Worm (Caenorhabditis elegans) whole organism, L4 larva: ENCODE results near the gene T20B12.4.

Source experiments
- D1046.2 ChIP-seq: fragments of 200-800 bp; sonication (Bioruptor generic); IDR thresholded peaks from 2 replicates; pipeline ENCODE4 v1.3.6; 2022; ENCODE audit warnings: missing genetic modification characterization, missing compliant biosample characterization
- F10B5.3 ChIP-seq: sonication (generic microtip); optimal IDR thresholded peaks from 2 replicates; lab custom pipeline; 2016; ENCODE audit warnings: mild to moderate bottlenecking, missing genetic modification characterization, missing compliant biosample characterization
- R02D3.7 ChIP-seq: fragments of 150-350 bp; sonication (generic microtip); optimal IDR thresholded peaks from 3 replicates; lab custom pipeline; 2014; ENCODE audit warnings: missing biosample characterization, missing genetic modification characterization
- Y105C5A.15 ChIP-seq: fragments of 200-800 bp; sonication (Bioruptor generic); IDR thresholded peaks from 2 replicates; pipeline ENCODE4 v1.3.6; 2022; ENCODE audit warnings: missing genetic modification characterization, missing compliant biosample characterization
- Y5F2A.4 ChIP-seq: fragments of 200-800 bp; sonication (Bioruptor generic); optimal IDR thresholded peaks from 2 replicates; lab custom pipeline; 2018; ENCODE audit warnings: mild to moderate bottlenecking, missing genetic modification characterization, missing compliant biosample characterization
- ZK546.5 ChIP-seq, 2 experiments: sonication (generic microtip); optimal IDR thresholded peaks; 2 replicates each; lab custom pipeline; 2017; ENCODE audit warnings: missing biosample characterization in 2 of 2, missing genetic modification characterization in 2 of 2
- arid-1 ChIP-seq: fragments of 200-800 bp; sonication (Bioruptor generic); conservative IDR thresholded peaks from 2 replicates; pipeline ENCODE4 v1.3.6; 2022; ENCODE audit warnings: missing genetic modification reagents, missing genetic modification characterization, missing compliant biosample characterization
- attf-4 ChIP-seq: sonication (generic microtip); optimal IDR thresholded peaks from 3 replicates; lab custom pipeline; 2017; ENCODE audit warnings: missing biosample characterization, missing genetic modification characterization
- ceh-28 ChIP-seq: fragments of 150-350 bp; optimal IDR thresholded peaks from 2 replicates; lab custom pipeline; 2014; ENCODE audit warnings: missing biosample characterization, missing genetic modification reagents, missing genetic modification characterization
- ceh-32 ChIP-seq: sonication (generic microtip); optimal IDR thresholded peaks from 2 replicates; lab custom pipeline; 2016; ENCODE audit warnings: mild to moderate bottlenecking, missing genetic modification characterization, missing compliant biosample characterization; ENCODE audit not compliant: poor library complexity
- cey-2 ChIP-seq: sonication (generic microtip); optimal IDR thresholded peaks from 3 replicates; lab custom pipeline; 2017; ENCODE audit warnings: missing genetic modification characterization, mild to moderate bottlenecking, missing compliant biosample characterization, antibody characterized with exemption, borderline replicate concordance; ENCODE audit not compliant: insufficient read depth
- dmd-8 ChIP-seq: fragments of 200-800 bp; sonication (Bioruptor generic); IDR thresholded peaks from 2 replicates; pipeline ENCODE4 v1.3.6; 2022; ENCODE audit warnings: missing genetic modification characterization, missing compliant biosample characterization
- dmd-9 ChIP-seq: fragments of 200-800 bp; sonication (Bioruptor generic); IDR thresholded peaks from 2 replicates; pipeline ENCODE4 v1.3.6; 2022; ENCODE audit warnings: missing genetic modification reagents, missing genetic modification characterization, missing compliant biosample characterization
- dpl-1 ChIP-seq: fragments of 150-350 bp; optimal IDR thresholded peaks from 2 replicates; lab custom pipeline; 2014; ENCODE audit warnings: missing biosample characterization, missing genetic modification reagents, missing genetic modification characterization
- duxl-1 ChIP-seq: sonication (generic microtip); optimal IDR thresholded peaks from 2 replicates; lab custom pipeline; 2016; ENCODE audit warnings: mild to moderate bottlenecking, missing genetic modification characterization, moderate library complexity, missing compliant biosample characterization; ENCODE audit not compliant: poor library complexity
- egl-27 ChIP-seq: sonication (generic microtip); optimal IDR thresholded peaks from 3 replicates; lab custom pipeline; 2017; ENCODE audit warnings: missing biosample characterization, missing genetic modification reagents, missing genetic modification characterization
- egl-43 ChIP-seq: fragments of 200-800 bp; sonication (Bioruptor generic); IDR thresholded peaks from 2 replicates; pipeline ENCODE4 v1.3.6; 2022; ENCODE audit warnings: missing genetic modification reagents, missing genetic modification characterization, missing compliant biosample characterization
- fkh-10 ChIP-seq: fragments of 150-350 bp; optimal IDR thresholded peaks from 2 replicates; lab custom pipeline; 2014; ENCODE audit warnings: missing biosample characterization, missing genetic modification reagents, missing genetic modification characterization
- fos-1 ChIP-seq: fragments of 150-350 bp; optimal IDR thresholded peaks from 2 replicates; lab custom pipeline; 2014; ENCODE audit warnings: missing biosample characterization, missing genetic modification characterization
- gei-8 ChIP-seq: fragments of 200-800 bp; sonication (Bioruptor generic); optimal IDR thresholded peaks from 2 replicates; lab custom pipeline; 2018; ENCODE audit warnings: mild to moderate bottlenecking, missing genetic modification characterization, missing compliant biosample characterization
- hlh-11 ChIP-seq: fragments of 200-800 bp; sonication (Bioruptor generic); optimal IDR thresholded peaks from 2 replicates; lab custom pipeline; 2018; ENCODE audit warnings: mild to moderate bottlenecking, missing genetic modification characterization, missing compliant biosample characterization
- jun-1 ChIP-seq: fragments of 150-350 bp; optimal IDR thresholded peaks from 2 replicates; lab custom pipeline; 2014; ENCODE audit warnings: missing biosample characterization, missing genetic modification reagents, missing genetic modification characterization
- lin-29 ChIP-seq: fragments of 200-800 bp; sonication (Bioruptor generic); IDR thresholded peaks from 2 replicates; pipeline ENCODE4 v1.3.6; 2022; ENCODE audit warnings: missing genetic modification reagents, missing genetic modification characterization, missing compliant biosample characterization
- lir-3 ChIP-seq: sonication (generic microtip); optimal IDR thresholded peaks from 2 replicates; lab custom pipeline; 2016; ENCODE audit warnings: mild to moderate bottlenecking, missing genetic modification characterization, missing compliant biosample characterization
- lsy-2 ChIP-seq, 2 experiments: fragments of 150-350 bp in 1 of 2; sonication (generic microtip) in 1 of 2; optimal IDR thresholded peaks; 2 replicates each; lab custom pipeline; 2014 to 2017; ENCODE audit warnings: missing biosample characterization in 2 of 2, missing genetic modification characterization in 2 of 2
- madf-9 ChIP-seq: fragments of 200-800 bp; sonication (Bioruptor generic); conservative IDR thresholded peaks from 2 replicates; pipeline ENCODE4 v1.3.6; 2022; ENCODE audit warnings: missing genetic modification reagents, missing genetic modification characterization, missing compliant biosample characterization
- mdl-1 ChIP-seq, 2 experiments: fragments of 150-350 bp in 1 of 2; sonication (generic microtip) in 1 of 2; optimal IDR thresholded peaks; 2 replicates each; lab custom pipeline; 2014 to 2017; ENCODE audit warnings: missing biosample characterization in 2 of 2, missing genetic modification characterization in 2 of 2
- mdt-29 ChIP-seq: fragments of 200-800 bp; sonication (Bioruptor generic); IDR thresholded peaks from 2 replicates; pipeline ENCODE4 v1.3.6; 2022; ENCODE audit warnings: missing genetic modification reagents, missing genetic modification characterization, missing compliant biosample characterization
- mep-1 ChIP-seq: fragments of 150-350 bp; sonication (generic microtip); optimal IDR thresholded peaks from 3 replicates; lab custom pipeline; 2014; ENCODE audit warnings: missing biosample characterization, missing genetic modification characterization
- mes-2 ChIP-seq: sonication (generic microtip); optimal IDR thresholded peaks from 2 replicates; lab custom pipeline; 2016; ENCODE audit warnings: missing genotype, mild to moderate bottlenecking, missing genetic modification characterization, missing compliant biosample characterization; ENCODE audit not compliant: poor library complexity, severe bottlenecking
- mxl-2 ChIP-seq: fragments of 200-800 bp; sonication (Bioruptor generic); conservative IDR thresholded peaks from 2 replicates; pipeline ENCODE4 v1.3.6; 2022; ENCODE audit warnings: missing genetic modification reagents, missing genetic modification characterization, missing compliant biosample characterization
- nhr-102 ChIP-seq: sonication (generic microtip); optimal IDR thresholded peaks from 2 replicates; lab custom pipeline; 2016; ENCODE audit warnings: mild to moderate bottlenecking, missing genetic modification characterization, moderate library complexity, missing compliant biosample characterization
- nhr-237 ChIP-seq: sonication (generic microtip); optimal IDR thresholded peaks from 2 replicates; lab custom pipeline; 2017; ENCODE audit warnings: missing biosample characterization, missing genetic modification characterization
- nhr-28 ChIP-seq: fragments of 150-350 bp; optimal IDR thresholded peaks from 2 replicates; lab custom pipeline; 2014; ENCODE audit warnings: missing biosample characterization, missing genetic modification characterization
- nhr-42 ChIP-seq: fragments of 200-800 bp; sonication (Bioruptor generic); IDR thresholded peaks from 2 replicates; pipeline ENCODE4 v1.3.6; 2022; ENCODE audit warnings: missing genetic modification characterization, missing compliant biosample characterization
- nhr-48 ChIP-seq: sonication (generic microtip); optimal IDR thresholded peaks from 2 replicates; lab custom pipeline; 2016; ENCODE audit warnings: mild to moderate bottlenecking, missing genetic modification characterization, missing compliant biosample characterization
- nhr-77 ChIP-seq: fragments of 150-350 bp; optimal IDR thresholded peaks from 2 replicates; lab custom pipeline; 2014; ENCODE audit warnings: missing biosample characterization, missing genetic modification characterization
- php-3 ChIP-seq: fragments of 200-800 bp; sonication (Bioruptor generic); IDR thresholded peaks from 2 replicates; pipeline ENCODE4 v1.3.6; 2022; ENCODE audit warnings: missing genetic modification reagents, missing genetic modification characterization, missing compliant biosample characterization
- pqm-1 ChIP-seq: sonication (generic microtip); optimal IDR thresholded peaks from 2 replicates; lab custom pipeline; 2017; ENCODE audit warnings: missing biosample characterization, missing genetic modification characterization
- saeg-2 ChIP-seq: fragments of 200-800 bp; sonication (Bioruptor generic); IDR thresholded peaks from 2 replicates; pipeline ENCODE4 v1.3.6; 2022; ENCODE audit warnings: missing genetic modification reagents, missing genetic modification characterization, missing compliant biosample characterization
- set-16 ChIP-seq: fragments of 200-800 bp; sonication (Bioruptor generic); IDR thresholded peaks from 2 replicates; pipeline ENCODE4 v1.3.6; 2022; ENCODE audit warnings: missing genetic modification reagents, missing genetic modification characterization, missing compliant biosample characterization
- skn-1 ChIP-seq: fragments of 150-350 bp; optimal IDR thresholded peaks from 2 replicates; lab custom pipeline; 2014; ENCODE audit warnings: missing biosample characterization, missing genetic modification characterization
- snpc-1.2 ChIP-seq: fragments of 200-800 bp; sonication (Bioruptor generic); IDR thresholded peaks from 2 replicates; pipeline ENCODE4 v1.3.6; 2022; ENCODE audit warnings: missing genetic modification reagents, missing genetic modification characterization, missing compliant biosample characterization
- spr-1 ChIP-seq: sonication (generic microtip); optimal IDR thresholded peaks from 2 replicates; lab custom pipeline; 2016; ENCODE audit warnings: mild to moderate bottlenecking, missing genetic modification characterization, missing compliant biosample characterization
- spr-3 ChIP-seq: fragments of 200-800 bp; sonication (Bioruptor generic); optimal IDR thresholded peaks from 2 replicates; lab custom pipeline; 2018; ENCODE audit warnings: mild to moderate bottlenecking, missing genetic modification characterization, missing compliant biosample characterization
- unc-130 ChIP-seq: sonication (generic microtip); optimal IDR thresholded peaks from 2 replicates; lab custom pipeline; 2016; ENCODE audit warnings: missing genetic modification reagents, missing genetic modification characterization, missing compliant biosample characterization
- unc-39 ChIP-seq: sonication (generic microtip); optimal IDR thresholded peaks from 2 replicates; lab custom pipeline; 2017; ENCODE audit warnings: missing biosample characterization, missing genetic modification characterization
- zag-1 ChIP-seq: fragments of 150-350 bp; optimal IDR thresholded peaks from 2 replicates; lab custom pipeline; 2014; ENCODE audit warnings: missing biosample characterization, missing genetic modification characterization
- zfp-3 ChIP-seq: fragments of 200-800 bp; sonication (Bioruptor generic); conservative IDR thresholded peaks from 2 replicates; pipeline ENCODE4 v1.3.6; 2022; ENCODE audit warnings: missing genetic modification reagents, missing genetic modification characterization, missing compliant biosample characterization
- zip-2 ChIP-seq: fragments of 150-350 bp; optimal IDR thresholded peaks from 2 replicates; lab custom pipeline; 2014; ENCODE audit warnings: missing biosample characterization, missing genetic modification characterization
- ztf-7 ChIP-seq: fragments of 150-350 bp; optimal IDR thresholded peaks from 2 replicates; lab custom pipeline; 2014; ENCODE audit warnings: missing biosample characterization, missing genetic modification characterization

The T20B12.4 gene

DNA sequence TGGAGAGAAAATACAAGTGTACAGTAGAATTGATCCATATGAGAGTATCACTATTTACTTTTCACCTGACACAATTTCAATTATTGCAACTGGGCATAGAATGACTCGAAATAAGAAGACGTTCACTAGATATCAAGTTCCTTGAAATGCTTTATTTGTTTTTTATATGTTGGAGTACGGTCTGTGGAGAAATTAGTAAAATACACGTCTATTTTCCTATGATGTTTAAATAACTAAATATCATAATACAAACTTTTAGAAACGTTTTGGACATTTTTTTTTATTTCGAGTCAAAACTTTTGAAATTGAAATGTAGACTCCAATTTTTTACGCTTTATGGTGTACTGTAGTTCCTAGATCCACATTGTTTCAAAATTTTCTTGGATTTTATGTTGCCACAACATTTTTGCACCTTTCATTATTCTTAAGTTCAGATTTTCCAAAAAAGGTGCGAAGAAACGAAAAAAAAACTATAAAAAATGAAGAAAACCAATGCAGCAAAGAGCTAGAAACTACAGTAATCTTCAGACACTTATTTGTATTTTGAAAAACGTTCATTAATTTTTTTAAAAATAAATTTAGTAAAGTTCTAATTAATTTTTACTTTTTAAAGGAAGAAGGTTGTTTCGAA is 2.0 kb downstream of the T20B12.4 start (continued):
- no peak for TF ChIP-seq jun-1 (tag; lab: Kevin White, UChicago)
- no peak for TF ChIP-seq ceh-28
- TF ChIP-seq D1046.2: peak; percentile 85
- no peak for TF ChIP-seq cey-2
- TF ChIP-seq dpl-1 (GFP tag; lab: Kevin White, UChicago): no peak
- no peak for TF ChIP-seq fos-1 (tag; lab: Kevin White, UChicago)
- TF ChIP-seq set-16: no peak
- no peak for TF ChIP-seq madf-9 (GFP tag; lab: Robert Waterston, UW)
- TF ChIP-seq egl-43 (GFP tag; lab: Robert Waterston, UW): no peak
- TF ChIP-seq nhr-42: no peak
- TF ChIP-seq hlh-11 (tag; lab: Kevin White, UChicago): no peak
- TF ChIP-seq saeg-2 (GFP tag; lab: Robert Waterston, UW): no peak
- peak; percentile 34 for TF ChIP-seq gei-8 (GFP tag; lab: Kevin White, UChicago)
- no peak for TF ChIP-seq mdl-1 (tag; optimal IDR thresholded peaks at IDR 0.05; lab: Kevin White, UChicago)
- TF ChIP-seq skn-1 (tag; lab: Kevin White, UChicago): no peak
- no peak for TF ChIP-seq dmd-9 (GFP tag; lab: Robert Waterston, UW)
- TF ChIP-seq arid-1 (GFP tag; lab: Robert Waterston, UW): no peak
- TF ChIP-seq spr-3 (GFP tag; lab: Kevin White, UChicago): no peak
- TF ChIP-seq nhr-48 (tag; lab: Kevin White, UChicago): peak; percentile 38
- no peak for TF ChIP-seq R02D3.7 (tag; lab: Kevin White, UChicago)
- TF ChIP-seq lin-29: no peak
- no peak for TF ChIP-seq fkh-10 (GFP tag; lab: Kevin White, UChicago)
- TF ChIP-seq zag-1 (tag; lab: Kevin White, UChicago): no peak
- no peak for TF ChIP-seq nhr-77
- TF ChIP-seq nhr-102 (tag; lab: Kevin White, UChicago): peak; percentile 68
- no peak for TF ChIP-seq nhr-28
- no peak for TF ChIP-seq F10B5.3
- no peak for TF ChIP-seq pqm-1
- no peak for TF ChIP-seq lir-3 (tag; lab: Kevin White, UChicago)
- TF ChIP-seq mes-2 (tag; lab: Kevin White, UChicago): no peak
- peak; percentile 90 for TF ChIP-seq mep-1 (tag; lab: Kevin White, UChicago)
- peak; percentile 40; the same call in 1 of the 2 replicates for TF ChIP-seq snpc-1.2 (GFP tag; lab: Robert Waterston, UW)
- no peak for TF ChIP-seq ztf-7
- no peak for TF ChIP-seq dmd-8 (GFP tag; lab: Robert Waterston, UW)
- no peak for TF ChIP-seq egl-27 (tag; lab: Kevin White, UChicago)
- peak; percentile 70; the same call in 1 of the 2 replicates for TF ChIP-seq zfp-3 (GFP tag; lab: Robert Waterston, UW)
- TF ChIP-seq attf-4 (tag; lab: Kevin White, UChicago): no peak
- TF ChIP-seq duxl-1 (tag; lab: Kevin White, UChicago): peak; percentile 47
- TF ChIP-seq Y5F2A.4 (GFP tag; lab: Kevin White, UChicago): no peak
- TF ChIP-seq unc-39 (tag; lab: Kevin White, UChicago): no peak
- TF ChIP-seq nhr-237: no peak
- no peak for TF ChIP-seq Y105C5A.15 (GFP tag; lab: Robert Waterston, UW)
- no peak for TF ChIP-seq ZK546.5 (tag; optimal IDR thresholded peaks at IDR 0.05; lab: Kevin White, UChicago)
- peak in 1 of 2 experiments; percentile 53 for TF ChIP-seq lsy-2 (tag; optimal IDR thresholded peaks at IDR 0.05; lab: Kevin White, UChicago)
- no peak for TF ChIP-seq php-3 (GFP tag; lab: Robert Waterston, UW)
- TF ChIP-seq zip-2: no peak
- no peak for TF ChIP-seq mdt-29 (GFP tag; lab: Robert Waterston, UW)
- no peak for TF ChIP-seq spr-1 (tag; lab: Kevin White, UChicago)
- no peak for TF ChIP-seq unc-130 (GFP tag; lab: Kevin White, UChicago)
- TF ChIP-seq ceh-32: no peak
- TF ChIP-seq mxl-2 (GFP tag; lab: Robert Waterston, UW): no peak
